Worm (Caenorhabditis elegans) whole organism, late embryonic: ENCODE data around the gene swt-2.

Experiments used
- C38D4.7 ChIP-seq: fragments of 200-800 bp; sonication (Bioruptor generic); optimal IDR thresholded peaks from 2 replicates; lab custom pipeline; 2018; ENCODE audit warnings: mild to moderate bottlenecking, missing genetic modification characterization, moderate library complexity, missing compliant biosample characterization
- K02D7.2 ChIP-seq: sonication (generic microtip); optimal IDR thresholded peaks from 2 replicates; lab custom pipeline; 2017; ENCODE audit warnings: mild to moderate bottlenecking, missing genetic modification characterization, missing compliant biosample characterization
- K09A11.1 ChIP-seq: sonication (generic microtip); optimal IDR thresholded peaks from 2 replicates; lab custom pipeline; 2017; ENCODE audit warnings: antibody characterized with exemption, mild to moderate bottlenecking, missing genetic modification characterization, missing compliant biosample characterization; ENCODE audit not compliant: insufficient read depth
- T23F11.4 ChIP-seq: fragments of 200-800 bp; sonication (Bioruptor generic); optimal IDR thresholded peaks from 2 replicates; lab custom pipeline; 2018; ENCODE audit warnings: mild to moderate bottlenecking, missing genetic modification characterization, missing compliant biosample characterization
- Y22D7AL.16 ChIP-seq: sonication (generic microtip); optimal IDR thresholded peaks from 2 replicates; lab custom pipeline; 2016; ENCODE audit warnings: missing genetic modification characterization, missing compliant biosample characterization
- ama-1 ChIP-seq: fragments of 150-350 bp; optimal IDR thresholded peaks from 2 replicates; lab custom pipeline; 2014
- ceh-18 ChIP-seq: sonication (generic microtip); optimal IDR thresholded peaks from 2 replicates; lab custom pipeline; 2016; ENCODE audit warnings: missing genetic modification characterization, missing compliant biosample characterization
- ceh-19 ChIP-seq: fragments of 200-800 bp; sonication (Bioruptor generic); optimal IDR thresholded peaks from 2 replicates; lab custom pipeline; 2018; ENCODE audit warnings: mild to moderate bottlenecking, missing genetic modification characterization, missing compliant biosample characterization
- ceh-2 ChIP-seq: sonication (generic microtip); optimal IDR thresholded peaks from 2 replicates; lab custom pipeline; 2016; ENCODE audit warnings: missing genotype, missing genetic modification characterization, missing compliant biosample characterization
- ceh-24 ChIP-seq: sonication (generic microtip); optimal IDR thresholded peaks from 2 replicates; lab custom pipeline; 2016; ENCODE audit warnings: mild to moderate bottlenecking, missing genetic modification characterization, missing compliant biosample characterization
- ceh-30 ChIP-seq: fragments of 150-350 bp; optimal IDR thresholded peaks from 2 replicates; lab custom pipeline; 2014; ENCODE audit warnings: missing biosample characterization, missing genetic modification characterization
- ceh-31 ChIP-seq: sonication (generic microtip); optimal IDR thresholded peaks from 2 replicates; lab custom pipeline; 2016; ENCODE audit warnings: missing genetic modification characterization, missing compliant biosample characterization
- ceh-34 ChIP-seq: sonication (generic microtip); optimal IDR thresholded peaks from 2 replicates; lab custom pipeline; 2016; ENCODE audit warnings: mild to moderate bottlenecking, missing genetic modification characterization, missing compliant biosample characterization
- ceh-48 ChIP-seq: sonication (generic microtip); optimal IDR thresholded peaks from 2 replicates; lab custom pipeline; 2016; ENCODE audit warnings: missing genetic modification characterization, inconsistent platforms, missing compliant biosample characterization
- ceh-6 ChIP-seq: fragments of 200-800 bp; sonication (Bioruptor generic); optimal IDR thresholded peaks from 2 replicates; lab custom pipeline; 2018; ENCODE audit warnings: mild to moderate bottlenecking, missing genetic modification characterization, missing compliant biosample characterization
- ceh-9 ChIP-seq: sonication (generic microtip); optimal IDR thresholded peaks from 2 replicates; lab custom pipeline; 2016; ENCODE audit warnings: mild to moderate bottlenecking, missing genetic modification characterization, inconsistent platforms, missing compliant biosample characterization
- che-1 ChIP-seq: sonication (generic microtip); optimal IDR thresholded peaks from 2 replicates; lab custom pipeline; 2016; ENCODE audit warnings: mild to moderate bottlenecking, missing genetic modification characterization, missing compliant biosample characterization
- dmd-4 ChIP-seq: sonication (generic microtip); optimal IDR thresholded peaks from 2 replicates; lab custom pipeline; 2016; ENCODE audit warnings: borderline replicate concordance, missing genetic modification characterization, missing compliant biosample characterization
- dve-1 ChIP-seq: sonication (generic microtip); optimal IDR thresholded peaks from 2 replicates; lab custom pipeline; 2017; ENCODE audit warnings: antibody characterized with exemption, mild to moderate bottlenecking, missing genetic modification characterization, missing compliant biosample characterization
- ets-4 ChIP-seq: sonication (generic microtip); optimal IDR thresholded peaks from 2 replicates; lab custom pipeline; 2016; ENCODE audit warnings: missing genetic modification characterization, missing compliant biosample characterization
- eyg-1 ChIP-seq: sonication (generic microtip); optimal IDR thresholded peaks from 2 replicates; lab custom pipeline; 2016; ENCODE audit warnings: missing genotype, missing genetic modification characterization, missing compliant biosample characterization
- fax-1 ChIP-seq: sonication (generic microtip); optimal IDR thresholded peaks from 2 replicates; lab custom pipeline; 2016; ENCODE audit warnings: missing genotype, missing genetic modification characterization, missing compliant biosample characterization
- fkh-6 ChIP-seq: sonication (generic microtip); optimal IDR thresholded peaks from 2 replicates; lab custom pipeline; 2016; ENCODE audit warnings: missing genetic modification characterization, missing compliant biosample characterization
- hlh-13 ChIP-seq: fragments of 200-800 bp; sonication (Bioruptor generic); optimal IDR thresholded peaks from 2 replicates; lab custom pipeline; 2018; ENCODE audit warnings: mild to moderate bottlenecking, missing genetic modification characterization, missing compliant biosample characterization
- hlh-30 ChIP-seq: sonication (generic microtip); optimal IDR thresholded peaks from 2 replicates; lab custom pipeline; 2017; ENCODE audit warnings: antibody characterized with exemption, missing genetic modification characterization, missing compliant biosample characterization; ENCODE audit not compliant: insufficient read depth
- hlh-8 ChIP-seq: sonication (generic microtip); optimal IDR thresholded peaks from 2 replicates; lab custom pipeline; 2016; ENCODE audit warnings: missing genotype, missing genetic modification characterization, missing compliant biosample characterization
- lin-11 ChIP-seq: fragments of 200-800 bp; sonication (Bioruptor generic); optimal IDR thresholded peaks from 2 replicates; lab custom pipeline; 2018; ENCODE audit warnings: mild to moderate bottlenecking, missing genetic modification characterization, missing compliant biosample characterization
- nfya-1 ChIP-seq: sonication (generic microtip); optimal IDR thresholded peaks from 2 replicates; lab custom pipeline; 2017; ENCODE audit warnings: missing genetic modification characterization, mild to moderate bottlenecking, missing compliant biosample characterization, antibody characterized with exemption, moderate library complexity
- pag-3 ChIP-seq: sonication (generic microtip); optimal IDR thresholded peaks from 2 replicates; lab custom pipeline; 2016; ENCODE audit warnings: missing compliant biosample characterization, missing genetic modification characterization, borderline replicate concordance
- pax-1 ChIP-seq: fragments of 150-350 bp; optimal IDR thresholded peaks from 2 replicates; lab custom pipeline; 2014; ENCODE audit warnings: missing biosample characterization, missing genetic modification characterization
- pha-2 ChIP-seq: sonication (generic microtip); optimal IDR thresholded peaks from 2 replicates; lab custom pipeline; 2017; ENCODE audit warnings: mild to moderate bottlenecking, missing genetic modification characterization, missing compliant biosample characterization
- pha-4 ChIP-seq: fragments of 150-350 bp; optimal IDR thresholded peaks from 2 replicates; lab custom pipeline; 2018; ENCODE audit warnings: missing biosample characterization, missing genetic modification reagents, missing genetic modification characterization
- pqm-1 ChIP-seq: sonication (generic microtip); optimal IDR thresholded peaks from 2 replicates; lab custom pipeline; 2016; ENCODE audit warnings: missing genetic modification characterization, missing compliant biosample characterization
- pros-1 ChIP-seq: fragments of 150-350 bp; optimal IDR thresholded peaks from 2 replicates; lab custom pipeline; 2014; ENCODE audit warnings: missing biosample characterization, missing genetic modification reagents, missing genetic modification characterization
- rnt-1 ChIP-seq: sonication (generic microtip); optimal IDR thresholded peaks from 2 replicates; lab custom pipeline; 2016; ENCODE audit warnings: missing genetic modification characterization, missing compliant biosample characterization
- sdc-2 ChIP-seq: sonication (generic microtip); optimal IDR thresholded peaks from 2 replicates; lab custom pipeline; 2016; ENCODE audit warnings: missing genotype, missing genetic modification characterization, missing compliant biosample characterization
- syd-9 ChIP-seq: sonication (generic microtip); optimal IDR thresholded peaks from 2 replicates; lab custom pipeline; 2016; ENCODE audit warnings: mild to moderate bottlenecking, missing genetic modification characterization, moderate library complexity, missing compliant biosample characterization
- unc-3 ChIP-seq, 2 experiments: fragments of 200-800 bp in 1 of 2; sonication (Bioruptor generic) in 1 of 2; sonication (generic microtip) in 1 of 2; conservative IDR thresholded peaks in 1 of 2; optimal IDR thresholded peaks in 1 of 2; 2 replicates each; pipeline versions ENCODE4 v1.3.6 to Lab custom; 2016 to 2022; ENCODE audit warnings: missing compliant biosample characterization in 2 of 2, missing genetic modification characterization in 2 of 2, missing genetic modification reagents in 1 of 2
- unc-42 ChIP-seq: sonication (generic microtip); optimal IDR thresholded peaks from 2 replicates; lab custom pipeline; 2016; ENCODE audit warnings: missing genotype, missing genetic modification characterization, missing compliant biosample characterization
- ztf-16 ChIP-seq: sonication (generic microtip); optimal IDR thresholded peaks from 2 replicates; lab custom pipeline; 2017; ENCODE audit warnings: missing genetic modification characterization, missing compliant biosample characterization

Gene swt-2

ce11 chrV:7520077-7520476, 9.9 kb upstream of the swt-2 start, which contains the start of gene srb-19:
Gene srb-19, minus strand, starts transcription at chrV:7520177.
- no peak for TF ChIP-seq K02D7.2 (tag; lab: Kevin White, UChicago)
- no peak for TF ChIP-seq ceh-34 (tag; lab: Kevin White, UChicago)
- no peak for TF ChIP-seq T23F11.4 (GFP tag; lab: Kevin White, UChicago)
- no peak for TF ChIP-seq pros-1
- no peak for TF ChIP-seq hlh-30 (tag; lab: Kevin White, UChicago)
- no peak for TF ChIP-seq ceh-2 (tag; lab: Kevin White, UChicago)
- no peak for TF ChIP-seq pqm-1 (tag; lab: Kevin White, UChicago)
- TF ChIP-seq ama-1 (lab: Kevin White, UChicago), result no peak
- no peak for TF ChIP-seq ceh-18
- TF ChIP-seq pha-4 (tag; lab: Kevin White, UChicago), result no peak
- no peak for TF ChIP-seq pag-3 (tag; lab: Kevin White, UChicago)
- no peak for TF ChIP-seq Y22D7AL.16 (tag; lab: Kevin White, UChicago)
- TF ChIP-seq ceh-31, result no peak

ce11 chrV:7521304-7521703, 8.6 kb upstream of the swt-2 start:
- TF ChIP-seq ceh-18 (no peak), eyg-1 (tag; lab: Kevin White, UChicago) (no peak), T23F11.4 (GFP tag; lab: Kevin White, UChicago) (no peak), pax-1 (no peak), che-1 (tag; lab: Kevin White, UChicago) (no peak), pha-2 (tag; lab: Kevin White, UChicago) (no peak), fax-1 (tag; lab: Kevin White, UChicago) (no peak), ztf-16 (tag; lab: Kevin White, UChicago) (no peak), sdc-2 (tag; lab: Kevin White, UChicago) (no peak), ceh-30 (tag; lab: Kevin White, UChicago) (no peak), hlh-13 (GFP tag; lab: Kevin White, UChicago) (no peak), hlh-8 (tag; lab: Kevin White, UChicago) (no peak), ceh-2 (tag; lab: Kevin White, UChicago) (no peak), dmd-4 (tag; lab: Kevin White, UChicago) (no peak), K09A11.1 (tag; lab: Kevin White, UChicago) (no peak), C38D4.7 (no peak), ceh-24 (tag; lab: Kevin White, UChicago) (no peak), syd-9 (no peak), nfya-1 (tag; lab: Kevin White, UChicago) (no peak)

DNA sequence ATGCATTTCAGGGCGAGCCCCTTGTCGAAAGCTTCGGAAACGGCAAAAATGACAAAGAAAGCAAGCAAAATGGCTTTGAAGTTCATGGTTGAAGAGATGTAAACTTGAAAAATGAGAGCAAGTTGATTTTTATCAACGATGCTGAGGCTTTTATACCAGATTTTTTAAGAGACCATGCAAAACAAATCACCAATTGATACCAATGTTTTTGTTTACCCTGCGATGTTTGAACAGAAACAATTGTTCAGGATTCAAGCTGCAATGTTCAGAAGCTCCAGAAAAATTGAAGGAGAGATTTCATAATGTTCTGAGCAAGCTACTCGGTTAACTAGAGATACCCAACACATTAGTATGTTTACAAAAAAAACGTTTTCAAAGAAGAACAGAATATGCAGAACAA, 7.7 kb upstream of the swt-2 start, which contains the start of gene C54F6.15:
TSS of gene C54F6.15 (minus strand) at position 101 of the 400 bp plus-strand sequence.
- TF ChIP-seq ceh-6 (GFP tag; lab: Kevin White, UChicago) (no peak), dve-1 (no peak), lin-11 (tag; lab: Kevin White, UChicago) (no peak), rnt-1 (tag; lab: Kevin White, UChicago) (no peak), ets-4 (tag; lab: Kevin White, UChicago) (no peak), fkh-6 (tag; lab: Kevin White, UChicago) (no peak), eyg-1 (tag; lab: Kevin White, UChicago) (no peak), unc-42 (tag; lab: Kevin White, UChicago) (no peak), ceh-48 (tag; lab: Kevin White, UChicago) (no peak), fax-1 (tag; lab: Kevin White, UChicago) (no peak), ceh-9 (no peak), ceh-18 (no peak), ceh-19 (no peak), unc-3 (GFP tag; conservative IDR thresholded peaks at IDR 0.05; lab: Robert Waterston, UW) (no peak), unc-3 (tag; optimal IDR thresholded peaks at IDR 0.05; lab: Kevin White, UChicago) (no peak)
- TF ChIP-seq, all 69 proteins: peak for 0
